Fruit fly (Drosophila melanogaster) whole organism, embryonic: Measurements from ENCODE around the gene spdo.

Source experiments
- Atf-2 ChIP-seq: fragments of 200-800 bp; sonication (Bioruptor generic); optimal IDR thresholded peaks from 2 replicates; lab custom pipeline; 2016; ENCODE audit warnings: missing biosample characterization, missing genetic modification characterization
- Blimp-1 ChIP-seq: fragments of 200-800 bp; sonication (Bioruptor generic); optimal IDR thresholded peaks from 3 replicates; lab custom pipeline; 2018; ENCODE audit warnings: missing biosample characterization, missing genetic modification characterization, mild to moderate bottlenecking, moderate library complexity, missing genetic modification reagents
- CG1024 ChIP-seq: fragments of 200-800 bp; sonication (Bioruptor generic); IDR thresholded peaks from 2 replicates; pipeline ENCODE4 v1.3.6; 2022; ENCODE audit warnings: missing biosample characterization, missing genetic modification characterization
- CG11695 ChIP-seq: fragments of 200-800 bp; sonication (Bioruptor generic); IDR thresholded peaks from 3 replicates; pipeline ENCODE4 v1.3.6; 2022; ENCODE audit warnings: missing biosample characterization, missing genetic modification characterization
- CG12155 ChIP-seq: fragments of 200-800 bp; sonication (Bioruptor generic); optimal IDR thresholded peaks from 3 replicates; lab custom pipeline; 2016; ENCODE audit warnings: missing biosample characterization, missing genetic modification characterization
- CG12769 ChIP-seq: fragments of 200-800 bp; sonication (Bioruptor generic); optimal IDR thresholded peaks from 2 replicates; lab custom pipeline; 2019; ENCODE audit warnings: missing biosample characterization, mild to moderate bottlenecking, missing genetic modification characterization, moderate library complexity
- CG13894 ChIP-seq: fragments of 200-800 bp; sonication (Bioruptor generic); optimal IDR thresholded peaks from 3 replicates; lab custom pipeline; 2018; ENCODE audit warnings: missing biosample characterization, mild to moderate bottlenecking, missing genetic modification characterization, moderate library complexity
- CG15011 ChIP-seq: fragments of 200-800 bp; sonication (Bioruptor generic); optimal IDR thresholded peaks from 3 replicates; lab custom pipeline; 2018; ENCODE audit warnings: missing biosample characterization, mild to moderate bottlenecking, missing genetic modification characterization
- CG1602 ChIP-seq: fragments of 200-800 bp; sonication (Bioruptor generic); optimal IDR thresholded peaks from 3 replicates; lab custom pipeline; 2016; ENCODE audit warnings: missing biosample characterization, missing genetic modification characterization
- CG18599 ChIP-seq: fragments of 200-800 bp; sonication (Bioruptor generic); optimal IDR thresholded peaks from 3 replicates; lab custom pipeline; 2017; ENCODE audit warnings: missing biosample characterization, missing genetic modification characterization, mild to moderate bottlenecking, moderate library complexity, missing genetic modification reagents
- CG2120 ChIP-seq: fragments of 200-800 bp; sonication (Bioruptor generic); optimal IDR thresholded peaks from 3 replicates; lab custom pipeline; 2016; ENCODE audit warnings: missing biosample characterization, missing genetic modification characterization
- CG3065 ChIP-seq: fragments of 200-800 bp; sonication (Bioruptor generic); optimal IDR thresholded peaks from 2 replicates; lab custom pipeline; 2016; ENCODE audit warnings: missing biosample characterization, missing genetic modification characterization
- CG34224 ChIP-seq: fragments of 200-800 bp; sonication (Bioruptor generic); IDR thresholded peaks from 3 replicates; pipeline ENCODE4 v1.3.6; 2022; ENCODE audit warnings: missing biosample characterization, missing genetic modification characterization; ENCODE audit not compliant: partially characterized antibody
- CG3838 ChIP-seq: fragments of 200-800 bp; sonication (Bioruptor generic); optimal IDR thresholded peaks from 3 replicates; lab custom pipeline; 2016; ENCODE audit warnings: missing biosample characterization, missing genetic modification characterization
- CG3995 ChIP-seq: fragments of 200-800 bp; sonication (Bioruptor generic); optimal IDR thresholded peaks from 3 replicates; lab custom pipeline; 2016; ENCODE audit warnings: missing biosample characterization, missing genetic modification characterization
- CG43689 ChIP-seq: fragments of 200-800 bp; sonication (Bioruptor generic); IDR thresholded peaks from 2 replicates; pipeline ENCODE4 v1.3.6; 2022; ENCODE audit warnings: missing biosample characterization, missing genetic modification characterization
- CG4707 ChIP-seq: fragments of 200-800 bp; sonication (Bioruptor generic); optimal IDR thresholded peaks from 2 replicates; lab custom pipeline; 2018; ENCODE audit warnings: missing biosample characterization, mild to moderate bottlenecking, missing genetic modification characterization, moderate library complexity
- CG7928 ChIP-seq: fragments of 200-800 bp; sonication (Bioruptor generic); optimal IDR thresholded peaks from 2 replicates; lab custom pipeline; 2017; ENCODE audit warnings: missing biosample characterization, mild to moderate bottlenecking, missing genetic modification characterization
- CG8359 ChIP-seq: fragments of 200-800 bp; sonication (Bioruptor generic); optimal IDR thresholded peaks from 2 replicates; lab custom pipeline; 2017; ENCODE audit warnings: missing biosample characterization, mild to moderate bottlenecking, missing genetic modification characterization, borderline replicate concordance
- Ets65A ChIP-seq: fragments of 200-800 bp; sonication (Bioruptor generic); peaks from one replicate; lab custom pipeline; 2016; ENCODE audit warnings: missing biosample characterization, missing genetic modification characterization
- Fer1 ChIP-seq: fragments of 200-800 bp; sonication (Bioruptor generic); optimal IDR thresholded peaks from 2 replicates; lab custom pipeline; 2017; ENCODE audit warnings: missing biosample characterization, mild to moderate bottlenecking, missing genetic modification characterization
- Gug ChIP-seq: fragments of 200-800 bp; sonication (Bioruptor generic); IDR thresholded peaks from 4 replicates; pipeline ENCODE4 v1.3.6; 2022; ENCODE audit warnings: missing biosample characterization, missing genetic modification characterization
- HLH3B ChIP-seq: fragments of 200-800 bp; sonication (Bioruptor generic); IDR thresholded peaks from 2 replicates; pipeline ENCODE4 v1.3.6; 2022; ENCODE audit warnings: missing biosample characterization, missing genetic modification characterization
- Hr78 ChIP-seq, 2 experiments: fragments of 200-800 bp in 1 of 2; fragments of >200 bp in 1 of 2; sonication (Bioruptor generic) in 1 of 2; optimal IDR thresholded peaks; 2 replicates each; lab custom pipeline; 2017 to 2019; ENCODE audit warnings: missing biosample characterization in 2 of 2, missing genetic modification characterization in 2 of 2, mild to moderate bottlenecking in 1 of 2, moderate library complexity in 1 of 2
- Kr ChIP-seq: fragments of 200-800 bp; sonication (Bioruptor generic); optimal IDR thresholded peaks from 2 replicates; lab custom pipeline; 2017; ENCODE audit warnings: missing biosample characterization, mild to moderate bottlenecking, missing genetic modification characterization
- NC2β ChIP-seq: fragments of 200-800 bp; sonication (Bioruptor generic); optimal IDR thresholded peaks from 2 replicates; lab custom pipeline; 2016; ENCODE audit warnings: missing biosample characterization, missing genetic modification characterization
- PHDP ChIP-seq: fragments of 200-800 bp; sonication (Bioruptor generic); optimal IDR thresholded peaks from 3 replicates; lab custom pipeline; 2018; ENCODE audit warnings: missing biosample characterization, mild to moderate bottlenecking, missing genetic modification characterization, moderate library complexity
- Ptx1 ChIP-seq: fragments of 200-800 bp; sonication (Bioruptor generic); IDR thresholded peaks from 2 replicates; pipeline ENCODE4 v1.3.6; 2022; ENCODE audit warnings: missing biosample characterization, missing genetic modification characterization
- Side ChIP-seq: fragments of 200-800 bp; sonication (Bioruptor generic); optimal IDR thresholded peaks from 2 replicates; lab custom pipeline; 2016; ENCODE audit warnings: missing biosample characterization, missing genetic modification characterization
- Trl ChIP-seq, 3 experiments: fragments of >200 bp in 2 of 3; fragments of 200-800 bp in 1 of 3; sonication (Bioruptor generic) in 1 of 3; optimal IDR thresholded peaks; 2 replicates in 1 of 3; 3 replicates in 2 of 3; lab custom pipeline; 2016 to 2017; ENCODE audit warnings: missing biosample characterization in 1 of 3, missing genetic modification characterization in 1 of 3
- Xrp1 ChIP-seq: fragments of 200-800 bp; sonication (Bioruptor generic); IDR thresholded peaks from 2 replicates; pipeline ENCODE4 v1.3.6; 2022; ENCODE audit warnings: missing biosample characterization, missing genetic modification characterization
- ato ChIP-seq: fragments of 200-800 bp; sonication (Bioruptor generic); IDR thresholded peaks from 2 replicates; pipeline ENCODE4 v1.3.6; 2022; ENCODE audit warnings: missing biosample characterization, missing genetic modification characterization; ENCODE audit not compliant: partially characterized antibody
- bcd ChIP-seq: fragments of 200-800 bp; sonication (Bioruptor generic); optimal IDR thresholded peaks from 2 replicates; lab custom pipeline; 2017; ENCODE audit warnings: missing biosample characterization, mild to moderate bottlenecking, missing genetic modification characterization
- cas ChIP-seq: fragments of 200-800 bp; sonication (Bioruptor generic); IDR thresholded peaks from 2 replicates; pipeline ENCODE4 v1.3.6; 2022; ENCODE audit warnings: missing biosample characterization, missing genetic modification characterization
- crol ChIP-seq: fragments of 200-800 bp; sonication (Bioruptor generic); IDR thresholded peaks from 2 replicates; pipeline ENCODE4 v1.3.6; 2022; ENCODE audit warnings: missing biosample characterization, missing genetic modification characterization
- dm ChIP-seq: fragments of 200-800 bp; sonication (Bioruptor generic); optimal IDR thresholded peaks from 3 replicates; lab custom pipeline; 2016; ENCODE audit warnings: missing biosample characterization, missing genetic modification characterization
- lmd ChIP-seq: fragments of 200-800 bp; sonication (Bioruptor generic); IDR thresholded peaks from 2 replicates; pipeline ENCODE4 v1.3.6; 2022; ENCODE audit warnings: missing biosample characterization, missing genetic modification characterization
- oc ChIP-seq: fragments of 200-800 bp; sonication (Bioruptor generic); optimal IDR thresholded peaks from 2 replicates; lab custom pipeline; 2018; ENCODE audit warnings: missing biosample characterization, mild to moderate bottlenecking, missing genetic modification characterization, moderate library complexity
- ranshi ChIP-seq: fragments of 200-800 bp; sonication (Bioruptor generic); IDR thresholded peaks from 2 replicates; pipeline ENCODE4 v1.3.6; 2022; ENCODE audit warnings: missing biosample characterization, missing genetic modification characterization
- sens ChIP-seq: fragments of 200-800 bp; sonication (Bioruptor generic); peaks from one replicate; lab custom pipeline; 2016; ENCODE audit warnings: missing biosample characterization, missing genetic modification characterization
- slou ChIP-seq: fragments of 200-800 bp; sonication (Bioruptor generic); optimal IDR thresholded peaks from 3 replicates; lab custom pipeline; 2016; ENCODE audit warnings: missing biosample characterization, missing genetic modification characterization
- sug ChIP-seq: fragments of 200-800 bp; optimal IDR thresholded peaks from 2 replicates; lab custom pipeline; 2019; ENCODE audit warnings: missing biosample characterization, mild to moderate bottlenecking, missing genetic modification characterization, moderate library complexity
- tap ChIP-seq: fragments of 200-800 bp; optimal IDR thresholded peaks from 3 replicates; lab custom pipeline; 2019; ENCODE audit warnings: missing biosample characterization, mild to moderate bottlenecking, missing genetic modification characterization, moderate library complexity
- vfl ChIP-seq: fragments of 200-800 bp; sonication (Bioruptor generic); optimal IDR thresholded peaks from 2 replicates; lab custom pipeline; 2016; ENCODE audit warnings: missing biosample characterization, missing genetic modification characterization
- vvl ChIP-seq: fragments of 200-800 bp; sonication (Bioruptor generic); IDR thresholded peaks from 2 replicates; pipeline ENCODE4 v1.3.6; 2022; ENCODE audit warnings: missing biosample characterization, missing genetic modification characterization
- yki ChIP-seq: fragments of >200 bp; optimal IDR thresholded peaks from 3 replicates; lab custom pipeline; 2018
- z ChIP-seq: fragments of 200-800 bp; sonication (Bioruptor generic); IDR thresholded peaks from 3 replicates; pipeline ENCODE4 v1.3.6; 2022; ENCODE audit warnings: missing biosample characterization, missing genetic modification characterization

Gene spdo

DNA sequence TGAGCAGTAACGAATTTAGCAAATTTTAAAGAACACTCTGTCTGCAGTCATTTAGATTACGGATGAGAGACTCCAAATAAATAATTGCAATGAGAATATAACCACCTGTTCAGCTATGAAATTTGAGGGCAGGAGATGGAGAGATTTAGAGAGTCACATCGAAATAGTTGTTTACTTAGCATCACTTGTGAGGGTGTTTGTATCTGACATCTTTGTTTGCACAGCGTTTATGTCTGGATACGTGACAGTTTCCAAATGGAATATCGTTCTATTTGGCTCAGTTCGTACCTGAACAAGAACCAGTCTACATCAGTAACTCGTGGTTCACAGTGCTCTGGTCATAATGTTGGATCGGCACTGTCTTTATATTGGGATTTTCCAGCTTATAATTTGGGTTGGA is 13.3 kb downstream of the spdo start, which contains the start of gene PH4alphaSG2 (continued):
- TF ChIP-seq Ptx1 (GFP tag; lab: Robert Waterston, UW), result no peak
- TF ChIP-seq CG13894, result no peak
- TF ChIP-seq CG34224 (GFP tag; lab: Robert Waterston, UW), result no peak
- TF ChIP-seq CG8359 (GFP tag; lab: Kevin White, UChicago), result no peak
- TF ChIP-seq Kr (GFP tag; lab: Kevin White, UChicago), result no peak
- no peak for TF ChIP-seq Atf-2 (GFP tag; lab: Kevin White, UChicago)
- no peak for TF ChIP-seq HLH3B (GFP tag; lab: Robert Waterston, UW)
- TF ChIP-seq lmd, result no peak
- no peak for TF ChIP-seq ranshi
- no peak for TF ChIP-seq vfl
- TF ChIP-seq Fer1 (GFP tag; lab: Kevin White, UChicago), result no peak
- no peak for TF ChIP-seq dm (GFP tag; lab: Kevin White, UChicago)
- no peak for TF ChIP-seq CG3065 (GFP tag; lab: Kevin White, UChicago)
- TF ChIP-seq CG1602 (GFP tag; lab: Kevin White, UChicago), result no peak
- TF ChIP-seq CG12155 (GFP tag; lab: Kevin White, UChicago), result no peak
- TF ChIP-seq Side (GFP tag; lab: Kevin White, UChicago), result no peak
- TF ChIP-seq, all 482 proteins: peak for 24

DNA sequence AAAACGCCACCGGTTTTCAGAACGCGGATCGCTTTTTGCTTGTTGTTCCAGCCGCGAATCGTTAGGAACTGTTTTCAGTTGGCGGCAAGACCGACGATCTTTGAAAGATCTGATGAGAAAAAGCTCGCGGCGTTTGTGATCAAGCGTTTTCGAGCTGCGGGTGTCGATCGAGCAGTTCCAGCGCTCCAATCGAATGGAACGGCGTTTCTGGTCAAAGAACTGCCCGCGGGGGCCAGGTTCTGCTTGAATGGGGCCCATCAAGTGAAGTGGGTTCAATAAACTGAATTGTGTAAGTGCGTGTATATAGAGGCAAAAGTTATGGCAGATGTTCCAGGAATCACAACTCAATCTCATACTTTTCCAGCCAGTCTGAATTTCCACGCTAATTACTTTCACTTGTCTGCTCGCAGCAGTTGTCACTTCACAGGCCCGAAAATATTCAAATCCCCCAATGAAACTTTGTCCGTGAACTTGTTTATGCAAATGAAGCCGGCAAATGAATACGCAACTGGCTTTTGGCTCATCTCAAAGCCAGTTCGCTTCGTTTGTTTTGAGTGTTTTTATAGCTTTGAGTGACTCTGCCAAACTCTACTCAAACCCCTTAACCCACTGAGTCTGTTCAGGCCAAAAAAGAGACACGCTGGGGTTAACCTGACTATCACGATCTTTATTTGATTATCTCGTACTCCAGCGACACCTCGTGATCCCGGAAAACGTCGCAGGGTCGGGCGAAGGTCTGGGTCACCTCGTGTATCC is 19.8 kb downstream of the spdo start, which contains the start of gene PH4alphaMP:
Gene PH4alphaMP, minus strand, starts transcription at position 51 of the 756 bp plus-strand sequence.
- no peak for TF ChIP-seq CG43689
- TF ChIP-seq crol (GFP tag; lab: Robert Waterston, UW), result no peak
- TF ChIP-seq vvl, result peak; percentile 91
- TF ChIP-seq Blimp-1, result peak; percentile 92
- TF ChIP-seq CG3995 (GFP tag; lab: Kevin White, UChicago), result peak; percentile 63
- TF ChIP-seq Xrp1, result no peak
- no peak for TF ChIP-seq ato (GFP tag; lab: Robert Waterston, UW)
- no peak for TF ChIP-seq CG7928 (GFP tag; lab: Kevin White, UChicago)
- TF ChIP-seq CG4707 (GFP tag; lab: Kevin White, UChicago), result no peak
- no peak for TF ChIP-seq CG13894
- TF ChIP-seq CG18599, result no peak
- TF ChIP-seq z (GFP tag; lab: Robert Waterston, UW), result peak; percentile 93
- peak in 1 of 2 experiments; percentile 31 for TF ChIP-seq Hr78 (GFP tag; optimal IDR thresholded peaks at IDR 0.05; lab: Kevin White, UChicago)
- no peak for TF ChIP-seq CG11695 (GFP tag; lab: Robert Waterston, UW)
- TF ChIP-seq CG12769 (tag; lab: Kevin White, UChicago), result peak; percentile 14
- TF ChIP-seq oc (tag; lab: Kevin White, UChicago), result peak; percentile 55

DNA sequence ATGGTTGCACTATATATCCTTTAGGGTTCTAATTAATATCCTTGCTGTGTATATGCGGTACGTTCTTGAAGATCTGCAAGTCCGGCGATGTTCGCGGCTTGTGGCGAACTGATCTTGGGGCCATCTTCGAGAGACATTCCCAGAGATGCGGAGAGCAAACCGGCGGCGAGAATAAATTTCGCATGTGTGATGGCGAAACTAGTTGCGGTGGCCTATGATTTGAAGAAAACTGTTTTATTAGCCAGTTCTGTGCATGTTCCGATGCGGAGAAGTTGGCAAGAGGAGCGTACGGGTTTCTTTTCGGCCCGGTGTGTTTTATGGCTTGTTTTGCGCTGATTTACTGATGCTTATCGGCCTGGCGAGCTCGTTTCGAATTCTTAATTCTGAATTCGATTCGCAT is 23.7 kb downstream of the spdo start, which contains the start of gene PH4alphaNE1:
Gene PH4alphaNE1, minus strand, starts transcription at position 101 of the 400 bp plus-strand sequence.
- no peak for TF ChIP-seq Ets65A (GFP tag; lab: Kevin White, UChicago)
- no peak for TF ChIP-seq CG1024
- TF ChIP-seq NC2β, result no peak
- TF ChIP-seq PHDP (tag; lab: Kevin White, UChicago), result no peak
- TF ChIP-seq sug (tag; lab: Kevin White, UChicago), result no peak
- no peak for TF ChIP-seq CG15011 (GFP tag; lab: Kevin White, UChicago)
- no peak for TF ChIP-seq CG2120
- no peak for TF ChIP-seq tap (tag; lab: Kevin White, UChicago)
- TF ChIP-seq Trl (optimal IDR thresholded peaks at IDR 0.05; lab: Kevin White, UChicago), result no peak
- no peak for TF ChIP-seq Trl (GFP tag; optimal IDR thresholded peaks at IDR 0.05; lab: Kevin White, UChicago)
- no peak for TF ChIP-seq slou (GFP tag; lab: Kevin White, UChicago)
- no peak for TF ChIP-seq cas (GFP tag; lab: Robert Waterston, UW)
- no peak for TF ChIP-seq bcd (GFP tag; lab: Kevin White, UChicago)
- TF ChIP-seq sens (GFP tag; lab: Kevin White, UChicago), result no peak
- no peak for TF ChIP-seq CG3838
- TF ChIP-seq Gug (GFP tag; lab: Robert Waterston, UW), result no peak
- no peak for TF ChIP-seq yki (lab: Kevin White, UChicago)
